Fruit fly (Drosophila melanogaster): ENCODE results near the gene Rcd7.
A peak's percentile ranks its signal among the peaks of the same experiment; 100 is the strongest.

Gene Rcd7

dm6 chr3L:19562146-19562700 is 17.3 kb downstream of the Rcd7 start (continued):
- TF ChIP-seq CG13894 (tag; optimal IDR thresholded peaks at IDR 0.05) (peak; percentile 47), CG6175 (GFP tag; IDR thresholded peaks at IDR 0.05) (peak; percentile 90)

- TF ChIP-seq CG12769 (tag; optimal IDR thresholded peaks at IDR 0.05): peak; percentile 45
- TF ChIP-seq CG43689 (GFP tag; IDR thresholded peaks at IDR 0.05): no peak
- TF ChIP-seq vvl (GFP tag; IDR thresholded peaks at IDR 0.05): peak; percentile 24; the same call in 1 of the 2 replicates
- peak; percentile 55 for TF ChIP-seq sd (tag; optimal IDR thresholded peaks at IDR 0.05)
- TF ChIP-seq CG34422 (GFP tag; IDR thresholded peaks at IDR 0.05): peak; percentile 12; the same call in 1 of the 3 replicates
- TF ChIP-seq tin (GFP tag; optimal IDR thresholded peaks at IDR 0.05): no peak
- no peak for TF ChIP-seq CG4328 (GFP tag; optimal IDR thresholded peaks at IDR 0.05)
- peak; percentile 73 for TF ChIP-seq CG31224 (GFP tag; IDR thresholded peaks at IDR 0.05)
- no peak for TF ChIP-seq tio (GFP tag; optimal IDR thresholded peaks at IDR 0.05)
- no peak for TF ChIP-seq ssp (GFP tag; IDR thresholded peaks at IDR 0.05)
- TF ChIP-seq bcd (GFP tag; optimal IDR thresholded peaks at IDR 0.05): no peak
- TF ChIP-seq CG13287 (GFP tag; IDR thresholded peaks at IDR 0.05; ENCODE audit: partially characterized antibody): no peak
- TF ChIP-seq CG13894 (tag; optimal IDR thresholded peaks at IDR 0.05): peak; percentile 99
Observed at dm6 chr3L:19563014-19563413, 18.1 kb downstream of the Rcd7 start.

DNA sequence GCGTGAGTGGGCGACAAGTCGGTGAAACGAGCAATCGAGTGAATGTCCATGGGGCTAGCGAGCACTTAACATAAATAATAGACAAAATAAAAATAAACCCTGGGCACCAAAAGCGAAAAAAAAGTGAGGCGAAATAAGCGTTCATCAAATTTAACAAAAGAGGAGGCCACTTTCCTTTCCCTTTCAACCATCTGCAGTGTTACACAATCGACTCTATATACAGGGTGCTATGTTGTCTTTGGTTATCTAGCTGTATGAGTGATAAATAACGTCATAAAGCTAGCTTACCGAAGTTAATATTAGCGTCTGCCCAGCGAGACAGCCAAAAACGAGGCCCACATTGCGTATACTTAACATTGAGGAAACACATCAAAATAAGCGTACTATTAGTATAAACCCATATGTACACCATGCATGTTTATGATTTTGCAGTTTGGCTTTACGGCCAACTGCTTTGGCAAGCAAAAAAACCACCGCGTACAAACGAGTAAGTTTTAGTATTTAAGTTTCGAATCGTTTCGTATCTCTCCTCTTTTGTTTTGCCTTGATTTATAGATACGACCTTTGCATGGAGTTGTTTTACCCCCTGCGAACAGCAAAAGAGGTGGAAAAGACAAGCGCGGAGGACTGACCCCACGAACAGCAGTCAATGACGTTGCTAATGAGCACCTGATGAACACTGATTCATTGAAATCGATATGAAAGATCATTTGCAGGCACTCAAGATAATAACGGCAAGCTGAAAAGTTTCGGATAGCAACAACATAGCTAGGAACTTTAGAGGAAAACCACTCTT is 20.2 kb downstream of the Rcd7 start:
- TF ChIP-seq fd96Cb (tag; optimal IDR thresholded peaks at IDR 0.05): no peak
- TF ChIP-seq sens (GFP tag): peak; percentile 48
- TF ChIP-seq CG8944 (GFP tag; optimal IDR thresholded peaks at IDR 0.05): no peak
- no peak for TF ChIP-seq CG7963 (GFP tag; IDR thresholded peaks at IDR 0.05; ENCODE audit: partially characterized antibody)
- TF ChIP-seq zf30C (GFP tag; optimal IDR thresholded peaks at IDR 0.05): no peak
- peak; percentile 62 for TF ChIP-seq Blimp-1 (GFP tag; optimal IDR thresholded peaks at IDR 0.05)
- no peak for TF ChIP-seq MTF-1 (GFP tag; optimal IDR thresholded peaks at IDR 0.05; ENCODE audit: borderline replicate concordance)
- no peak for TF ChIP-seq CG17186 (GFP tag; optimal IDR thresholded peaks at IDR 0.05)
- peak in 1 of 2 experiments; percentile 65 for TF ChIP-seq Pdp1 (GFP tag; optimal IDR thresholded peaks at IDR 0.05)
- 0 out of 3 replicates have a peak, but pooled peaks have one; percentile 18 for TF ChIP-seq ken (GFP tag; IDR thresholded peaks at IDR 0.05)
- peak; percentile 75 for TF ChIP-seq Awh (GFP tag; IDR thresholded peaks at IDR 0.05)
- TF ChIP-seq sug (tag; optimal IDR thresholded peaks at IDR 0.05): peak; percentile 73
- TF ChIP-seq eve (GFP tag; optimal IDR thresholded peaks at IDR 0.05): peak in 1 of 2 experiments; percentile 75
- TF ChIP-seq sqz (GFP tag; optimal IDR thresholded peaks at IDR 0.05): no peak
- TF ChIP-seq Med (GFP tag): peak; percentile 50
- 0 out of 2 replicates have a peak, but pooled peaks have one; percentile 8 for TF ChIP-seq CG10366 (GFP tag; IDR thresholded peaks at IDR 0.05)

dm6 chr3L:19566127-19566526 is 21.2 kb downstream of the Rcd7 start:
- no peak for TF ChIP-seq pzg (GFP tag; optimal IDR thresholded peaks at IDR 0.05)
- no peak for TF ChIP-seq z (GFP tag; IDR thresholded peaks at IDR 0.05)
- TF ChIP-seq luna (GFP tag; optimal IDR thresholded peaks at IDR 0.05): no peak
- TF ChIP-seq ken (GFP tag; IDR thresholded peaks at IDR 0.05): no peak
- no peak for TF ChIP-seq Meics (GFP tag; optimal IDR thresholded peaks at IDR 0.05)
- TF ChIP-seq ci (GFP tag; IDR thresholded peaks at IDR 0.05): no peak
- TF ChIP-seq vfl (GFP tag; optimal IDR thresholded peaks at IDR 0.05): no peak
- no peak for TF ChIP-seq maf-S (GFP tag; optimal IDR thresholded peaks at IDR 0.05)
- TF ChIP-seq fd96Cb (tag; optimal IDR thresholded peaks at IDR 0.05): no peak
- no peak for TF ChIP-seq Sox100B (GFP tag; optimal IDR thresholded peaks at IDR 0.05)
- no peak for TF ChIP-seq Myb (GFP tag; optimal IDR thresholded peaks at IDR 0.05)
- no peak for TF ChIP-seq CG14710 (tag; optimal IDR thresholded peaks at IDR 0.05)
- no peak for TF ChIP-seq Abd-B (GFP tag; optimal IDR thresholded peaks at IDR 0.05)
- no peak for TF ChIP-seq odd (GFP tag; optimal IDR thresholded peaks at IDR 0.05)
- TF ChIP-seq tll (GFP tag; optimal IDR thresholded peaks at IDR 0.05): no peak
- TF ChIP-seq otp (GFP tag; IDR thresholded peaks at IDR 0.05): no peak
- no peak for TF ChIP-seq nom (GFP tag; optimal IDR thresholded peaks at IDR 0.05)

Measured in whole organism, embryonic.